Worm (Caenorhabditis elegans) whole organism, L3 larva: ENCODE results near the gene F11C7.7.
A peak's percentile ranks its signal among the peaks of the same experiment; 100 is the strongest.

ENCODE experiments used
- R02D3.7 ChIP-seq: fragments of 150-350 bp; optimal IDR thresholded peaks from 2 replicates; lab custom pipeline; 2014; ENCODE audit warnings: missing biosample characterization, missing genetic modification characterization
- ZK546.5 ChIP-seq: sonication (generic microtip); optimal IDR thresholded peaks from 2 replicates; lab custom pipeline; 2017; ENCODE audit warnings: missing biosample characterization, missing genetic modification characterization
- aly-2 ChIP-seq: fragments of 150-350 bp; optimal IDR thresholded peaks from 2 replicates; lab custom pipeline; 2014; ENCODE audit warnings: missing biosample characterization, missing genetic modification characterization
- ceh-16 ChIP-seq: sonication (generic microtip); optimal IDR thresholded peaks from 2 replicates; lab custom pipeline; 2017; ENCODE audit warnings: missing biosample characterization, missing genetic modification characterization
- ceh-28 ChIP-seq: fragments of 150-350 bp; optimal IDR thresholded peaks from 2 replicates; lab custom pipeline; 2014; ENCODE audit warnings: missing biosample characterization, missing genetic modification reagents, missing genetic modification characterization
- daf-12 ChIP-seq: fragments of 150-350 bp; optimal IDR thresholded peaks from 2 replicates; lab custom pipeline; 2014; ENCODE audit warnings: missing biosample characterization, missing genetic modification reagents, missing genetic modification characterization
- egl-5 ChIP-seq: fragments of 150-350 bp; optimal IDR thresholded peaks from 2 replicates; lab custom pipeline; 2017; ENCODE audit warnings: missing biosample characterization, missing genetic modification reagents, missing genetic modification characterization, inconsistent platforms
- elt-1 ChIP-seq: fragments of 150-350 bp; optimal IDR thresholded peaks from 2 replicates; lab custom pipeline; 2014; ENCODE audit warnings: missing biosample characterization, missing genetic modification characterization
- elt-2 ChIP-seq: sonication (generic microtip); optimal IDR thresholded peaks from 2 replicates; lab custom pipeline; 2016; ENCODE audit warnings: missing genetic modification reagents, mild to moderate bottlenecking, missing genetic modification characterization, missing compliant biosample characterization
- elt-3 ChIP-seq, 3 experiments: fragments of 150-350 bp in 1 of 3; sonication (generic microtip) in 2 of 3; optimal IDR thresholded peaks; 2 replicates in 2 of 3; 4 replicates in 1 of 3; lab custom pipeline; 2014 to 2017; ENCODE audit warnings: missing biosample characterization in 3 of 3, missing genetic modification characterization in 3 of 3
- fkh-10 ChIP-seq: sonication (generic microtip); optimal IDR thresholded peaks from 2 replicates; lab custom pipeline; 2017; ENCODE audit warnings: missing biosample characterization, missing genetic modification reagents, missing genetic modification characterization
- fkh-2 ChIP-seq: fragments of 150-350 bp; optimal IDR thresholded peaks from 2 replicates; lab custom pipeline; 2014; ENCODE audit warnings: missing biosample characterization, missing genetic modification reagents, missing genetic modification characterization
- fos-1 ChIP-seq: fragments of 150-350 bp; optimal IDR thresholded peaks from 2 replicates; lab custom pipeline; 2014; ENCODE audit warnings: missing biosample characterization, missing genetic modification characterization
- hmg-11 ChIP-seq: sonication (generic microtip); optimal IDR thresholded peaks from 2 replicates; lab custom pipeline; 2016; ENCODE audit warnings: missing genetic modification characterization, missing compliant biosample characterization
- lin-15B ChIP-seq: fragments of 150-350 bp; optimal IDR thresholded peaks from 2 replicates; lab custom pipeline; 2014; ENCODE audit warnings: missing biosample characterization, missing genetic modification characterization
- lin-39 ChIP-seq: fragments of 150-350 bp; optimal IDR thresholded peaks from 2 replicates; lab custom pipeline; 2018; ENCODE audit warnings: missing biosample characterization, missing genetic modification reagents, missing genetic modification characterization
- lsy-12 ChIP-seq: sonication (generic microtip); optimal IDR thresholded peaks from 2 replicates; lab custom pipeline; 2016; ENCODE audit warnings: mild to moderate bottlenecking, missing genetic modification characterization, missing compliant biosample characterization
- mdl-1 ChIP-seq: fragments of 150-350 bp; optimal IDR thresholded peaks from 2 replicates; lab custom pipeline; 2014; ENCODE audit warnings: missing biosample characterization, missing genetic modification characterization
- mml-1 ChIP-seq: fragments of 150-350 bp; sonication (generic microtip); optimal IDR thresholded peaks from 3 replicates; lab custom pipeline; 2014; ENCODE audit warnings: missing biosample characterization, missing genetic modification characterization
- nfya-1 ChIP-seq: sonication (generic microtip); optimal IDR thresholded peaks from 2 replicates; lab custom pipeline; 2017; ENCODE audit warnings: missing genetic modification characterization, mild to moderate bottlenecking, missing compliant biosample characterization, antibody characterized with exemption, moderate library complexity; ENCODE audit not compliant: insufficient read depth
- nhr-11 ChIP-seq: fragments of 150-350 bp; optimal IDR thresholded peaks from 2 replicates; lab custom pipeline; 2014; ENCODE audit warnings: missing biosample characterization, missing genetic modification characterization
- nhr-12 ChIP-seq: fragments of 150-350 bp; optimal IDR thresholded peaks from 2 replicates; lab custom pipeline; 2014; ENCODE audit warnings: missing biosample characterization, missing genetic modification characterization
- nhr-23 ChIP-seq: fragments of 150-350 bp; optimal IDR thresholded peaks from 2 replicates; lab custom pipeline; 2014; ENCODE audit warnings: missing biosample characterization, missing genetic modification reagents, missing genetic modification characterization
- nhr-237 ChIP-seq: fragments of 150-350 bp; optimal IDR thresholded peaks from 2 replicates; lab custom pipeline; 2014; ENCODE audit warnings: missing biosample characterization, missing genetic modification characterization
- nhr-25 ChIP-seq: sonication (generic microtip); optimal IDR thresholded peaks from 2 replicates; lab custom pipeline; 2017; ENCODE audit warnings: missing biosample characterization, missing genetic modification characterization
- nhr-28 ChIP-seq: fragments of 150-350 bp; optimal IDR thresholded peaks from 2 replicates; lab custom pipeline; 2014; ENCODE audit warnings: missing biosample characterization, missing genetic modification characterization
- nhr-43 ChIP-seq: sonication (generic microtip); optimal IDR thresholded peaks from 2 replicates; lab custom pipeline; 2016; ENCODE audit warnings: mild to moderate bottlenecking, missing genetic modification characterization, missing compliant biosample characterization; ENCODE audit not compliant: poor library complexity, severe bottlenecking
- nhr-67 ChIP-seq: fragments of 150-350 bp; optimal IDR thresholded peaks from 2 replicates; lab custom pipeline; 2014; ENCODE audit warnings: missing biosample characterization, missing genetic modification characterization
- nhr-77 ChIP-seq: fragments of 150-350 bp; optimal IDR thresholded peaks from 2 replicates; lab custom pipeline; 2014; ENCODE audit warnings: missing biosample characterization, missing genetic modification characterization
- pha-4 ChIP-seq: fragments of 150-350 bp; optimal IDR thresholded peaks from 2 replicates; lab custom pipeline; 2014; ENCODE audit warnings: missing biosample characterization, missing genetic modification reagents, missing genetic modification characterization
- pqm-1 ChIP-seq: fragments of 150-350 bp; optimal IDR thresholded peaks from 2 replicates; lab custom pipeline; 2017; ENCODE audit warnings: missing biosample characterization, missing genetic modification characterization, inconsistent platforms
- sea-2 ChIP-seq: fragments of 150-350 bp; sonication (generic microtip); optimal IDR thresholded peaks from 4 replicates; lab custom pipeline; 2014; ENCODE audit warnings: missing biosample characterization, missing genetic modification reagents, missing genetic modification characterization
- skn-1 ChIP-seq: fragments of 150-350 bp; optimal IDR thresholded peaks from 2 replicates; lab custom pipeline; 2014; ENCODE audit warnings: missing biosample characterization, missing genetic modification characterization
- snpc-4 ChIP-seq: fragments of 150-350 bp; optimal IDR thresholded peaks from 2 replicates; lab custom pipeline; 2014; ENCODE audit warnings: missing biosample characterization, missing genetic modification characterization
- tbx-2 ChIP-seq: sonication (generic microtip); optimal IDR thresholded peaks from 2 replicates; lab custom pipeline; 2016; ENCODE audit warnings: mild to moderate bottlenecking, missing genetic modification characterization, missing compliant biosample characterization
- unc-39 ChIP-seq: sonication (generic microtip); optimal IDR thresholded peaks from 4 replicates; lab custom pipeline; 2017; ENCODE audit warnings: missing biosample characterization, missing genetic modification characterization
- ztf-11 ChIP-seq: fragments of 150-350 bp; optimal IDR thresholded peaks from 2 replicates; lab custom pipeline; 2014; ENCODE audit warnings: missing biosample characterization, missing genetic modification characterization
- ztf-4 ChIP-seq: fragments of 150-350 bp; optimal IDR thresholded peaks from 2 replicates; lab custom pipeline; 2014; ENCODE audit warnings: missing biosample characterization, missing genetic modification characterization

F11C7.7 gene

ce11 chrX:17428803-17429202, 30.4 kb downstream of the F11C7.7 start, which contains the start of gene pbo-6:
Gene pbo-6 (plus strand): TSS chrX:17429042.
- no peak for TF ChIP-seq unc-39 (tag; lab: Kevin White, UChicago)
- TF ChIP-seq egl-5: peak; percentile 91

- TF ChIP-seq lin-39 (tag; lab: Kevin White, UChicago) (peak; percentile 55), nhr-25 (peak; percentile 7), nhr-12 (tag; lab: Kevin White, UChicago) (no peak), pha-4 (tag; lab: Kevin White, UChicago) (peak; percentile 23), lsy-12 (tag; lab: Kevin White, UChicago) (no peak), pqm-1 (tag; lab: Kevin White, UChicago) (no peak), ceh-16 (tag; lab: Kevin White, UChicago) (no peak), fkh-10 (no peak), tbx-2 (no peak), snpc-4 (tag; lab: Kevin White, UChicago) (peak; percentile 72), nhr-67 (no peak), egl-5 (no peak), elt-2 (tag; lab: Kevin White, UChicago) (peak; percentile 27), nhr-23 (tag; lab: Kevin White, UChicago) (peak; percentile 14), fos-1 (no peak), aly-2 (tag; lab: Kevin White, UChicago) (no peak), ztf-4 (tag; lab: Kevin White, UChicago) (no peak), R02D3.7 (tag; lab: Kevin White, UChicago) (no peak), nfya-1 (peak; percentile 82), elt-1 (peak; percentile 1), hmg-11 (tag; lab: Kevin White, UChicago) (no peak), fkh-2 (tag; lab: Kevin White, UChicago) (no peak), ceh-28 (tag; lab: Kevin White, UChicago) (no peak), ZK546.5 (tag; lab: Kevin White, UChicago) (no peak), sea-2 (GFP tag; lab: Kevin White, UChicago) (no peak), mml-1 (tag; lab: Kevin White, UChicago) (no peak), daf-12 (tag; lab: Kevin White, UChicago) (no peak), nhr-28 (no peak), lin-15B (tag; lab: Kevin White, UChicago) (peak; percentile 27), skn-1 (peak; percentile 11)
- TF ChIP-seq, all 47 proteins: peak for 10
Measured at ce11 chrX:17434234-17434633, 35.8 kb downstream of the F11C7.7 start, which contains the start of gene fubl-3. Gene fubl-3 (plus strand): TSS chrX:17434445.

- TF ChIP-seq nhr-11 (tag; lab: Kevin White, UChicago) (no peak), ZK546.5 (tag; lab: Kevin White, UChicago) (no peak), nhr-77 (no peak), aly-2 (tag; lab: Kevin White, UChicago) (no peak), mdl-1 (tag; lab: Kevin White, UChicago) (no peak), nhr-43 (tag; lab: Kevin White, UChicago) (no peak), snpc-4 (tag; lab: Kevin White, UChicago) (no peak), R02D3.7 (tag; lab: Kevin White, UChicago) (no peak), unc-39 (tag; lab: Kevin White, UChicago) (no peak), elt-2 (tag; lab: Kevin White, UChicago) (no peak), elt-3 (tag; optimal IDR thresholded peaks at IDR 0.05; lab: Kevin White, UChicago) (no peak), mml-1 (tag; lab: Kevin White, UChicago) (no peak), hmg-11 (tag; lab: Kevin White, UChicago) (no peak), lin-15B (tag; lab: Kevin White, UChicago) (no peak), ztf-11 (tag; lab: Kevin White, UChicago) (no peak), nhr-67 (no peak), ceh-16 (tag; lab: Kevin White, UChicago) (no peak), nhr-237 (no peak), ztf-4 (tag; lab: Kevin White, UChicago) (no peak)
Measured at ce11 chrX:17438386-17438785, 40.0 kb downstream of the F11C7.7 start, which contains the start of gene C36E6.8. Gene C36E6.8 (plus strand): TSS chrX:17438686.
